Worm (Caenorhabditis elegans): ENCODE measurements around the gene F46C8.8.

Gene F46C8.8

ce11 chrX:7507141-7507540 lies 47.1 kb downstream of the F46C8.8 start (continued):
- TF ChIP-seq ceh-40 (GFP tag; IDR thresholded peaks at IDR 0.05) (peak; percentile 89; the same call in 1 of the 2 replicates), nhr-90 (tag; optimal IDR thresholded peaks at IDR 0.05) (peak; percentile 73), hlh-26 (GFP tag; conservative IDR thresholded peaks at IDR 0.05) (no peak), rpc-1 (optimal IDR thresholded peaks at IDR 0.05) (peak; percentile 94), rpc-1 (tag; optimal IDR thresholded peaks at IDR 0.05) (peak; percentile 96)

ce11 chrX:7506533-7506932 lies 47.7 kb downstream of the F46C8.8 start, which contains the start of gene lgc-11:
TSS of gene lgc-11 (minus strand) at chrX:7506633.
- TF ChIP-seq hmg-20 (GFP tag; IDR thresholded peaks at IDR 0.05) = no peak
- no peak for TF ChIP-seq hrde-1 (tag; optimal IDR thresholded peaks at IDR 0.05; ENCODE audit: borderline replicate concordance)
- TF ChIP-seq hmg-1.2 (GFP tag; IDR thresholded peaks at IDR 0.05) = no peak
- TF ChIP-seq nhr-27 (tag; optimal IDR thresholded peaks at IDR 0.05) = no peak
- no peak for TF ChIP-seq nfya-2 (GFP tag; IDR thresholded peaks at IDR 0.05)
- no peak for TF ChIP-seq tbp1 (GFP tag; optimal IDR thresholded peaks at IDR 0.05)
- TF ChIP-seq ztf-22 (GFP tag; optimal IDR thresholded peaks at IDR 0.05) = no peak
- TF ChIP-seq sptf-2 (GFP tag; optimal IDR thresholded peaks at IDR 0.05) = no peak
- TF ChIP-seq hlh-12 (tag; optimal IDR thresholded peaks at IDR 0.05) = no peak
- no peak for TF ChIP-seq somi-1 (GFP tag; optimal IDR thresholded peaks at IDR 0.05)
- TF ChIP-seq dpl-1 (GFP tag; optimal IDR thresholded peaks at IDR 0.05) = no peak
- no peak for TF ChIP-seq rcor-1 (GFP tag; IDR thresholded peaks at IDR 0.05)
- no peak for TF ChIP-seq egrh-3 (GFP tag; IDR thresholded peaks at IDR 0.05)

- TF ChIP-seq Y53G8AR.9 (GFP tag; conservative IDR thresholded peaks at IDR 0.05) (no peak), ccch-3 (GFP tag; optimal IDR thresholded peaks at IDR 0.05) (no peak), nhr-80 (tag; optimal IDR thresholded peaks at IDR 0.05) (no peak), ceh-27 (GFP tag; optimal IDR thresholded peaks at IDR 0.05) (no peak), gei-17 (GFP tag; optimal IDR thresholded peaks at IDR 0.05) (no peak), snpc-1.3 (tag; optimal IDR thresholded peaks at IDR 0.05; ENCODE audit: insufficient read depth) (no peak), mxl-1 (tag; optimal IDR thresholded peaks at IDR 0.05) (no peak), sea-2 (GFP tag; IDR thresholded peaks at IDR 0.05) (no peak), cebp-1 (GFP tag; IDR thresholded peaks at IDR 0.05) (no peak), cebp-1 (tag; optimal IDR thresholded peaks at IDR 0.05) (no peak), madf-3 (GFP tag; IDR thresholded peaks at IDR 0.05) (no peak), dox-1 (GFP tag; IDR thresholded peaks at IDR 0.05) (no peak), die-1 (tag; optimal IDR thresholded peaks at IDR 0.05) (no peak), ets-4 (GFP tag; optimal IDR thresholded peaks at IDR 0.05) (no peak), hrde-1 (tag; optimal IDR thresholded peaks at IDR 0.05; ENCODE audit: borderline replicate concordance) (no peak), lin-35 (GFP tag; optimal IDR thresholded peaks at IDR 0.05) (no peak), F10E7.11 (tag; optimal IDR thresholded peaks at IDR 0.05) (no peak)
Measured at ce11 chrX:7502807-7503206, 51.4 kb downstream of the F46C8.8 start, which contains the start of gene F48E3.6. TSS of gene F48E3.6 (minus strand) at chrX:7502907.

Measured in whole organism, young adult.